ENCODE assay signal across 2 fruit fly cellular contexts in the genomic region with DNA sequence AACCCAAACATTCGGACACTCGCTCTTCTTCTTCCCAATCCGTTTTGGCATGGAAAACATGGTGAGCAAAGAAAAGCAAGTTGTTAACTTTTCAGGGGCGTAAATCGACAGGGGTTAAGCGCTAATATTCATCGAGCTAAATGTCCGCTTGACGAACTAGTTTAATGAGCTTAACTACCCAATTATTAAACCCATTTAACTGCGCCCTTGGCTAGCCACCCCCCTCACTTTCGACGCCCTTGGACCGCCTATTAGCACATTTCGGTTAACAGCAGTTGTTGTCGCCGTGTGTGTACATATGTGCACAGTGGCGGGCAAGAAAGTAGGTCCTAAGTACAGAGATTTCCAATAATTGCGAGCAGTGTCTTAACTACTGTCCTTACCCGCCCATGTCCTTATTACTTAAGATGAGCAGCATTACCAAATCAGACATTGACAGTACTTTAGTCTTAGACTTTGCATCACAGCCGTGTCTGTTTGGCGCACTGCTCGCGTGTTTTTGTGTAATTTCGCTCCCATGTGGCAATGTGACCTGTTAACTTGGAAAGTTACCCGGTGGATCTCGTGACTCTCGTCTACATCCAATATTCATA.
TF ChIP-seq lines count a peak whose summit lies in the region.

No protein-coding gene starts in this region.

TF ChIP-seq in whole organism, embryonic, 481 proteins besides CTCF, POLR2A, EP300 and RAD21 (continued from another document and continues in another):
- TF ChIP-seq Dref (GFP tag; IDR thresholded peaks at IDR 0.05; lab: Robert Waterston, UW) (peak; percentile 42), insv (GFP tag; optimal IDR thresholded peaks at IDR 0.05; lab: Kevin White, UChicago) (peak in 1 of 2 experiments; percentile 22), ATbp (GFP tag; optimal IDR thresholded peaks at IDR 0.05; lab: Kevin White, UChicago) (peak; percentile 88), HLH54F (GFP tag; optimal IDR thresholded peaks at IDR 0.05; lab: Kevin White, UChicago) (peak; percentile 97), MTF-1 (GFP tag; optimal IDR thresholded peaks at IDR 0.05; lab: Kevin White, UChicago; ENCODE audit: borderline replicate concordance) (peak; percentile 76), CG10267 (tag; optimal IDR thresholded peaks at IDR 0.05; lab: Kevin White, UChicago) (peak; percentile 67), Sox100B (GFP tag; optimal IDR thresholded peaks at IDR 0.05; lab: Kevin White, UChicago) (peak; percentile 64), CG15269 (tag; optimal IDR thresholded peaks at IDR 0.05; lab: Kevin White, UChicago) (peak; percentile 92), Optix (GFP tag; IDR thresholded peaks at IDR 0.05; lab: Robert Waterston, UW) (peak; percentile 91), CG11085 (GFP tag; IDR thresholded peaks at IDR 0.05; lab: Robert Waterston, UW) (peak; percentile 95), CG12155 (GFP tag; optimal IDR thresholded peaks at IDR 0.05; lab: Kevin White, UChicago) (peak; percentile 94), repo (GFP tag; optimal IDR thresholded peaks at IDR 0.05; lab: Kevin White, UChicago) (peak; percentile 85), tna (GFP tag; IDR thresholded peaks at IDR 0.05; lab: Robert Waterston, UW; ENCODE audit: partially characterized antibody) (no peak), CG11695 (GFP tag; IDR thresholded peaks at IDR 0.05; lab: Robert Waterston, UW) (peak; percentile 90), CG7372 (GFP tag; IDR thresholded peaks at IDR 0.05; lab: Robert Waterston, UW) (peak; percentile 90), CG17186 (GFP tag; optimal IDR thresholded peaks at IDR 0.05; lab: Kevin White, UChicago) (peak; percentile 50), ab (GFP tag; optimal IDR thresholded peaks at IDR 0.05; lab: Kevin White, UChicago) (peak; percentile 94), B-H2 (GFP tag; optimal IDR thresholded peaks at IDR 0.05; lab: Kevin White, UChicago) (peak; percentile 49), nerfin-2 (GFP tag; IDR thresholded peaks at IDR 0.05; lab: Robert Waterston, UW; ENCODE audit: partially characterized antibody) (no peak), CG3163 (GFP tag; optimal IDR thresholded peaks at IDR 0.05; lab: Kevin White, UChicago) (peak; percentile 79), yki (optimal IDR thresholded peaks at IDR 0.05; lab: Kevin White, UChicago) (no peak), CG6765 (GFP tag; optimal IDR thresholded peaks at IDR 0.05; lab: Kevin White, UChicago) (peak; percentile 66), al (GFP tag; IDR thresholded peaks at IDR 0.05; lab: Robert Waterston, UW) (peak; percentile 94), CG17568 (GFP tag; optimal IDR thresholded peaks at IDR 0.05; lab: Kevin White, UChicago) (peak; percentile 65), CG43689 (GFP tag; IDR thresholded peaks at IDR 0.05; lab: Robert Waterston, UW) (peak; percentile 85), lilli (GFP tag; optimal IDR thresholded peaks at IDR 0.05; lab: Kevin White, UChicago) (peak; percentile 98), Max (GFP tag; optimal IDR thresholded peaks at IDR 0.05; lab: Kevin White, UChicago) (peak; percentile 79), az2 (GFP tag; optimal IDR thresholded peaks at IDR 0.05; lab: Kevin White, UChicago) (peak; percentile 86), ac (GFP tag; optimal IDR thresholded peaks at IDR 0.05; lab: Kevin White, UChicago) (no peak), Gug (GFP tag; IDR thresholded peaks at IDR 0.05; lab: Robert Waterston, UW) (peak; percentile 97), CkIIα-i1 (GFP tag; IDR thresholded peaks at IDR 0.05; lab: Robert Waterston, UW) (peak; percentile 49; the same call in 1 of the 2 replicates), org-1 (GFP tag; optimal IDR thresholded peaks at IDR 0.05; lab: Kevin White, UChicago) (peak; percentile 94), CG10654 (GFP tag; optimal IDR thresholded peaks at IDR 0.05; lab: Kevin White, UChicago) (peak; percentile 87), CG12236 (GFP tag; optimal IDR thresholded peaks at IDR 0.05; lab: Kevin White, UChicago) (peak; percentile 65), CG5180 (GFP tag; optimal IDR thresholded peaks at IDR 0.05; lab: Kevin White, UChicago) (peak; percentile 66), cwo (GFP tag; optimal IDR thresholded peaks at IDR 0.05; lab: Kevin White, UChicago) (peak; percentile 93), CG15601 (tag; optimal IDR thresholded peaks at IDR 0.05; lab: Kevin White, UChicago) (peak; percentile 64), Nf-YA (GFP tag; IDR thresholded peaks at IDR 0.05; lab: Robert Waterston, UW) (peak; percentile 86), br (optimal IDR thresholded peaks at IDR 0.05; lab: Kevin White, UChicago) (no peak), H15 (GFP tag; IDR thresholded peaks at IDR 0.05; lab: Robert Waterston, UW) (peak; percentile 93), ranshi (GFP tag; IDR thresholded peaks at IDR 0.05; lab: Robert Waterston, UW) (peak; percentile 93), CG6272 (GFP tag; IDR thresholded peaks at IDR 0.05; lab: Robert Waterston, UW) (peak; percentile 91), maf-S (GFP tag; optimal IDR thresholded peaks at IDR 0.05; lab: Kevin White, UChicago) (peak; percentile 91), CG32772 (GFP tag; IDR thresholded peaks at IDR 0.05; lab: Robert Waterston, UW) (peak; percentile 92), fd102C (GFP tag; optimal IDR thresholded peaks at IDR 0.05; lab: Kevin White, UChicago) (no peak), hbn (GFP tag; IDR thresholded peaks at IDR 0.05; lab: Robert Waterston, UW; ENCODE audit: partially characterized antibody) (no peak), CG14667 (GFP tag; IDR thresholded peaks at IDR 0.05; lab: Robert Waterston, UW) (peak; percentile 90), CG2116 (GFP tag; optimal IDR thresholded peaks at IDR 0.05; lab: Kevin White, UChicago) (peak; percentile 15), Mad (GFP tag; optimal IDR thresholded peaks at IDR 0.05; lab: Kevin White, UChicago) (peak; percentile 90), CG17829 (tag; optimal IDR thresholded peaks at IDR 0.05; lab: Kevin White, UChicago) (peak; percentile 83), CG31441 (GFP tag; IDR thresholded peaks at IDR 0.05; lab: Robert Waterston, UW) (peak; percentile 79), CG10565 (GFP tag; optimal IDR thresholded peaks at IDR 0.05; lab: Kevin White, UChicago) (peak; percentile 13), CG11723 (GFP tag; optimal IDR thresholded peaks at IDR 0.05; lab: Kevin White, UChicago) (peak; percentile 77), CG30403 (GFP tag; optimal IDR thresholded peaks at IDR 0.05; lab: Kevin White, UChicago) (peak; percentile 94), eyg (GFP tag; optimal IDR thresholded peaks at IDR 0.05; lab: Kevin White, UChicago) (peak; percentile 93), fd3F (GFP tag; optimal IDR thresholded peaks at IDR 0.05; lab: Kevin White, UChicago) (peak; percentile 89), D19A (tag; optimal IDR thresholded peaks at IDR 0.05; lab: Kevin White, UChicago) (peak; percentile 67), YL-1 (GFP tag; optimal IDR thresholded peaks at IDR 0.05; lab: Kevin White, UChicago) (peak; percentile 49), tin (GFP tag; optimal IDR thresholded peaks at IDR 0.05; lab: Kevin White, UChicago) (peak; percentile 86), CG8944 (GFP tag; optimal IDR thresholded peaks at IDR 0.05; lab: Kevin White, UChicago) (peak; percentile 93), Ssrp (tag; optimal IDR thresholded peaks at IDR 0.05; lab: Kevin White, UChicago) (peak; percentile 84)

TF ChIP-seq in whole organism, prepupa, 60 proteins besides CTCF, POLR2A, EP300 and RAD21 (continued from another document):
- TF ChIP-seq CG16779 (tag; optimal IDR thresholded peaks at IDR 0.05; lab: Kevin White, UChicago) (peak; percentile 73), CG10669 (GFP tag; optimal IDR thresholded peaks at IDR 0.05; lab: Kevin White, UChicago) (peak; percentile 78), cyc (GFP tag; optimal IDR thresholded peaks at IDR 0.05; lab: Kevin White, UChicago) (peak; percentile 97), fkh (GFP tag; optimal IDR thresholded peaks at IDR 0.05; lab: Kevin White, UChicago) (peak; percentile 88), achi (GFP tag; optimal IDR thresholded peaks at IDR 0.05; lab: Kevin White, UChicago) (peak; percentile 92), CG10631 (GFP tag; optimal IDR thresholded peaks at IDR 0.05; lab: Kevin White, UChicago) (peak; percentile 89), fd85E (GFP tag; optimal IDR thresholded peaks at IDR 0.05; lab: Kevin White, UChicago) (peak; percentile 56), eg (GFP tag; IDR thresholded peaks at IDR 0.05; lab: Robert Waterston, UW) (peak; percentile 98), topi (GFP tag; optimal IDR thresholded peaks at IDR 0.05; lab: Kevin White, UChicago) (peak; percentile 94), net (GFP tag; optimal IDR thresholded peaks at IDR 0.05; lab: Kevin White, UChicago) (peak; percentile 94), Sox15 (GFP tag; optimal IDR thresholded peaks at IDR 0.05; lab: Kevin White, UChicago) (peak; percentile 96), Eip75B (GFP tag; optimal IDR thresholded peaks at IDR 0.05; lab: Kevin White, UChicago) (peak; percentile 91)
